ENCODE assay signal across 1 worm cellular context in the genomic region with DNA sequence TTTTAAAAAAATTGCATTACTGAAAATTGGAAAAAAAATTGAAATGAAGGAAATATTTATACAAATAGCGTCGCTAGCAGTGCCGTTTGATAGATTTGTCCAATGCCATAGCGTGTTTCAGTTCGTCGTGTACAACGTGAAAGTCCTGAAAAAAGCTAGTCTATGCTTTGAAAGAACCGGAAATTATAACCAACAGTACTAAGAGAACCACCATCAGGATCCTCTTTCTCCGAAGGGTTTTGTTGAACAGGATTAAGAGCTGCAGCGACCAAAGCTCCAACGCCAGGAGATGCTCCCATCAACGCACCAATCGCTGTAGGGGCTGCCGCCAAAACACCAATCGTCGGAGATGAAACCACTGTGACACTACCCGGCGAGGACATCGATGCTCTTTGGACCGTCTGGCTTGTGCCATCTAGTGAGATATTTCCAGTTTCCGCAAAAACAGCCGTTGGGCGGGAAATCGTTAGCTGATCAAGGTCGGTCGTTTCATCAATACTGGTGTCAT.
TF ChIP-seq lines count a peak whose summit lies in the region.

No protein-coding gene starts in this region.

TF ChIP-seq in whole organism, young adult, 124 proteins besides CTCF, POLR2A, EP300 and RAD21 (continued from another document):
- TF ChIP-seq F39B2.1 (GFP tag; IDR thresholded peaks at IDR 0.05; lab: Robert Waterston, UW) (no peak), let-526 (GFP tag; IDR thresholded peaks at IDR 0.05; lab: Robert Waterston, UW) (no peak), madf-8 (GFP tag; conservative IDR thresholded peaks at IDR 0.05; lab: Robert Waterston, UW) (no peak), nhr-27 (tag; optimal IDR thresholded peaks at IDR 0.05; lab: Kevin White, UChicago) (no peak), K12H6.12 (tag; optimal IDR thresholded peaks at IDR 0.05; lab: Kevin White, UChicago) (no peak), F22D6.2 (tag; optimal IDR thresholded peaks at IDR 0.05; lab: Kevin White, UChicago) (no peak), zfh-2 (GFP tag; conservative IDR thresholded peaks at IDR 0.05; lab: Robert Waterston, UW) (peak; percentile 68), mxl-1 (tag; optimal IDR thresholded peaks at IDR 0.05; lab: Kevin White, UChicago) (no peak), ztf-26 (tag; optimal IDR thresholded peaks at IDR 0.05; lab: Kevin White, UChicago) (peak; percentile 28), unc-130 (GFP tag; optimal IDR thresholded peaks at IDR 0.05; lab: Kevin White, UChicago) (no peak), Y56A3A.18 (GFP tag; IDR thresholded peaks at IDR 0.05; lab: Robert Waterston, UW) (peak; percentile 93; the same call in 1 of the 2 replicates), ceh-79 (tag; optimal IDR thresholded peaks at IDR 0.05; lab: Kevin White, UChicago) (peak; percentile 13), nhr-90 (tag; optimal IDR thresholded peaks at IDR 0.05; lab: Kevin White, UChicago) (peak; percentile 31), cebp-2 (GFP tag; IDR thresholded peaks at IDR 0.05; lab: Robert Waterston, UW) (peak; percentile 97), ets-4 (GFP tag; optimal IDR thresholded peaks at IDR 0.05; lab: Kevin White, UChicago) (peak; percentile 83), akir-1 (GFP tag; optimal IDR thresholded peaks at IDR 0.05; lab: Kevin White, UChicago) (no peak), mcd-1 (GFP tag; IDR thresholded peaks at IDR 0.05; lab: Robert Waterston, UW) (peak; percentile 62), ekl-4 (GFP tag; IDR thresholded peaks at IDR 0.05; lab: Robert Waterston, UW) (peak; percentile 69), let-607 (tag; optimal IDR thresholded peaks at IDR 0.05; lab: Kevin White, UChicago) (peak in 1 of 2 experiments; percentile 49), B0035.1 (tag; optimal IDR thresholded peaks at IDR 0.05; lab: Kevin White, UChicago) (no peak), somi-1 (GFP tag; optimal IDR thresholded peaks at IDR 0.05; lab: Kevin White, UChicago) (no peak), lin-54 (GFP tag; optimal IDR thresholded peaks at IDR 0.05; lab: Kevin White, UChicago) (peak; percentile 21), B0336.3 (GFP tag; IDR thresholded peaks at IDR 0.05; lab: Robert Waterston, UW) (peak; percentile 83), ztf-6 (GFP tag; IDR thresholded peaks at IDR 0.05; lab: Robert Waterston, UW) (no peak), hlh-12 (tag; optimal IDR thresholded peaks at IDR 0.05; lab: Kevin White, UChicago) (no peak), dpff-1 (tag; optimal IDR thresholded peaks at IDR 0.05; lab: Kevin White, UChicago) (no peak), snpc-1.3 (tag; optimal IDR thresholded peaks at IDR 0.05; lab: Kevin White, UChicago; ENCODE audit: insufficient read depth) (no peak), unc-62 (GFP tag; optimal IDR thresholded peaks at IDR 0.05; lab: Kevin White, UChicago) (no peak), ztf-28 (GFP tag; IDR thresholded peaks at IDR 0.05; lab: Robert Waterston, UW) (no peak), T26A5.8 (tag; optimal IDR thresholded peaks at IDR 0.05; lab: Kevin White, UChicago) (no peak), athp-1 (tag; optimal IDR thresholded peaks at IDR 0.05; lab: Kevin White, UChicago) (no peak), hrde-1 (tag; optimal IDR thresholded peaks at IDR 0.05; lab: Kevin White, UChicago; ENCODE audit: borderline replicate concordance) (no peak), him-1 (tag; optimal IDR thresholded peaks at IDR 0.05; lab: Kevin White, UChicago) (no peak), madf-6 (GFP tag; IDR thresholded peaks at IDR 0.05; lab: Robert Waterston, UW) (peak; percentile 19; the same call in 1 of the 2 replicates), gei-17 (GFP tag; optimal IDR thresholded peaks at IDR 0.05; lab: Kevin White, UChicago) (peak; percentile 87), mes-4 (tag; optimal IDR thresholded peaks at IDR 0.05; lab: Kevin White, UChicago) (no peak), fkh-3 (tag; optimal IDR thresholded peaks at IDR 0.05; lab: Kevin White, UChicago) (peak; percentile 65), T07F8.4 (tag; optimal IDR thresholded peaks at IDR 0.05; lab: Kevin White, UChicago) (no peak), pbrm-1 (GFP tag; IDR thresholded peaks at IDR 0.05; lab: Robert Waterston, UW) (no peak; the same call in none of the 2 replicates), Y95B8A.8 (GFP tag; IDR thresholded peaks at IDR 0.05; lab: Robert Waterston, UW) (0 out of 2 replicates have a peak, but pooled peaks have one; percentile 6), ZK185.1 (tag; optimal IDR thresholded peaks at IDR 0.05; lab: Kevin White, UChicago; ENCODE audit: poor library complexity, severe bottlenecking) (peak; percentile 25), zim-3 (tag; optimal IDR thresholded peaks at IDR 0.05; lab: Kevin White, UChicago) (peak; percentile 3), bed-1 (GFP tag; IDR thresholded peaks at IDR 0.05; lab: Robert Waterston, UW) (no peak), F49E8.2 (tag; optimal IDR thresholded peaks at IDR 0.05; lab: Kevin White, UChicago; ENCODE audit: insufficient read depth) (no peak), attf-6 (GFP tag; IDR thresholded peaks at IDR 0.05; lab: Robert Waterston, UW) (no peak), lir-1 (GFP tag; conservative IDR thresholded peaks at IDR 0.05; lab: Robert Waterston, UW) (no peak; the same call in 1 of the 2 replicates), nhr-80 (tag; optimal IDR thresholded peaks at IDR 0.05; lab: Kevin White, UChicago) (peak; percentile 41), mel-28 (tag; optimal IDR thresholded peaks at IDR 0.05; lab: Kevin White, UChicago; ENCODE audit: borderline replicate concordance) (peak; percentile 29), madf-3 (GFP tag; IDR thresholded peaks at IDR 0.05; lab: Robert Waterston, UW) (peak; percentile 78; the same call in 1 of the 2 replicates), attf-5 (GFP tag; optimal IDR thresholded peaks at IDR 0.05; lab: Kevin White, UChicago) (no peak), nfya-2 (GFP tag; IDR thresholded peaks at IDR 0.05; lab: Robert Waterston, UW) (0 out of 2 replicates have a peak, but pooled peaks have one; percentile 70), F57C9.4 (tag; optimal IDR thresholded peaks at IDR 0.05; lab: Kevin White, UChicago) (no peak), sea-2 (GFP tag; IDR thresholded peaks at IDR 0.05; lab: Robert Waterston, UW) (no peak), ceh-100 (GFP tag; IDR thresholded peaks at IDR 0.05; lab: Robert Waterston, UW) (peak; percentile 37; the same call in 1 of the 2 replicates), lin-35 (GFP tag; optimal IDR thresholded peaks at IDR 0.05; lab: Kevin White, UChicago) (no peak), ama-1 (optimal IDR thresholded peaks at IDR 0.05; lab: Kevin White, UChicago) (no peak), ama-1 (GFP tag; optimal IDR thresholded peaks at IDR 0.05; lab: Kevin White, UChicago) (no peak), nhr-179 (tag; optimal IDR thresholded peaks at IDR 0.05; lab: Kevin White, UChicago) (no peak), dpl-1 (GFP tag; optimal IDR thresholded peaks at IDR 0.05; lab: Kevin White, UChicago) (no peak), cebp-1 (GFP tag; IDR thresholded peaks at IDR 0.05; lab: Robert Waterston, UW) (no peak), cebp-1 (tag; optimal IDR thresholded peaks at IDR 0.05; lab: Kevin White, UChicago) (peak; percentile 72), lin-26 (GFP tag; IDR thresholded peaks at IDR 0.05; lab: Robert Waterston, UW) (no peak), egrh-3 (GFP tag; IDR thresholded peaks at IDR 0.05; lab: Robert Waterston, UW) (no peak), Y53G8AR.9 (GFP tag; conservative IDR thresholded peaks at IDR 0.05; lab: Robert Waterston, UW) (peak; percentile 95), ceh-58 (GFP tag; IDR thresholded peaks at IDR 0.05; lab: Robert Waterston, UW) (0 out of 2 replicates have a peak, but pooled peaks have one; percentile 5)
